Fruit fly (Drosophila melanogaster) whole organism, prepupa: ENCODE measurements around the gene CG15543.

Experiments
- CG1621 ChIP-seq: fragments of 200-800 bp; sonication (Bioruptor generic); optimal IDR thresholded peaks from 3 replicates; lab custom pipeline; 2018; ENCODE audit warnings: missing biosample characterization, mild to moderate bottlenecking, missing genetic modification characterization
- CG16779 ChIP-seq: fragments of 200-800 bp; sonication (Bioruptor generic); optimal IDR thresholded peaks from 3 replicates; lab custom pipeline; 2017; ENCODE audit warnings: missing biosample characterization, mild to moderate bottlenecking, missing genetic modification characterization
- CG3919 ChIP-seq: fragments of 200-800 bp; sonication (Bioruptor generic); optimal IDR thresholded peaks from 3 replicates; lab custom pipeline; 2016; ENCODE audit warnings: missing biosample characterization, missing genetic modification characterization
- CG6792 ChIP-seq: fragments of 200-800 bp; sonication (Bioruptor generic); optimal IDR thresholded peaks from 3 replicates; lab custom pipeline; 2016; ENCODE audit warnings: missing biosample characterization, missing genetic modification characterization
- CG8119 ChIP-seq: fragments of 200-800 bp; sonication (Bioruptor generic); IDR thresholded peaks from 3 replicates; pipeline ENCODE4 v1.3.6; 2022; ENCODE audit warnings: missing biosample characterization, missing genetic modification characterization
- CG8319 ChIP-seq: fragments of 200-800 bp; sonication (Bioruptor generic); optimal IDR thresholded peaks from 3 replicates; lab custom pipeline; 2016; ENCODE audit warnings: missing biosample characterization, missing genetic modification characterization
- Hr39 ChIP-seq: fragments of 200-800 bp; sonication (Bioruptor generic); optimal IDR thresholded peaks from 2 replicates; lab custom pipeline; 2016; ENCODE audit warnings: missing biosample characterization, missing genetic modification characterization
- fd59A ChIP-seq: fragments of 200-800 bp; sonication (Bioruptor generic); optimal IDR thresholded peaks from 2 replicates; lab custom pipeline; 2017; ENCODE audit warnings: missing biosample characterization, mild to moderate bottlenecking, missing genetic modification characterization, missing genetic modification reagents
- spab ChIP-seq: fragments of 200-800 bp; sonication (Bioruptor generic); optimal IDR thresholded peaks from 2 replicates; lab custom pipeline; 2017; ENCODE audit warnings: missing biosample characterization, mild to moderate bottlenecking, missing genetic modification characterization, missing genetic modification reagents
- topi ChIP-seq: fragments of 200-800 bp; sonication (Bioruptor generic); optimal IDR thresholded peaks from 3 replicates; lab custom pipeline; 2016; ENCODE audit warnings: missing biosample characterization, missing genetic modification characterization

DNA sequence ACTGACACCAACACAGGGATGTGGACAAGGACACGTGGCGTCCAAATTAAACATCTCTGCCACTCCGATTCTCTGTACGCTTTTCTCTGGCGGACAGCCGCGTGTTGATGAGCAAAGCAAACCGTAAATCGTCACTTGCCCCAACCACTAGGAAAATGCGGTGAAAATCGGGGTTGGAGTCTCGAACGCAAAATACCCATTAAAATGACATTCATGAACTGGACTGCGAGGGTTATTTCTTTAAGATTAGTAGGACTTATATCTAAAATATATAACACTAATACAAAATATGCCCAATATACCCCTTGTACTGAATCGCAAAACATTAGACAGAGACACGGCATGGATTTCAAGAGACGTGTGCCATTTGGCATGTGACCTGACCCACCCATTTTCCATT lies 24.2 kb upstream of the CG15543 start:
- TF ChIP-seq CG1621 (tag; lab: Kevin White, UChicago): no peak
- no peak for TF ChIP-seq CG8319 (GFP tag; lab: Kevin White, UChicago)
- TF ChIP-seq CG16779: no peak
- TF ChIP-seq Hr39 (GFP tag; lab: Kevin White, UChicago): no peak
- no peak for TF ChIP-seq CG3919 (GFP tag; lab: Kevin White, UChicago)
- no peak for TF ChIP-seq fd59A (GFP tag; lab: Kevin White, UChicago)
- TF ChIP-seq CG6792 (GFP tag; lab: Kevin White, UChicago): no peak
- no peak for TF ChIP-seq spab (GFP tag; lab: Kevin White, UChicago)
- TF ChIP-seq CG8119 (GFP tag; lab: Robert Waterston, UW): no peak
- no peak for TF ChIP-seq topi (GFP tag; lab: Kevin White, UChicago)
